Worm (Caenorhabditis elegans) whole organism, L2 larva: ENCODE results near the gene str-166.

Source experiments
- C34F6.9 ChIP-seq: fragments of 150-350 bp; optimal IDR thresholded peaks from 2 replicates; lab custom pipeline; 2014; ENCODE audit warnings: missing biosample characterization, missing genetic modification characterization
- F13H6.1 ChIP-seq: sonication (generic microtip); optimal IDR thresholded peaks from 2 replicates; lab custom pipeline; 2016; ENCODE audit warnings: missing genetic modification characterization, missing compliant biosample characterization
- R02D3.7 ChIP-seq: fragments of 150-350 bp; optimal IDR thresholded peaks from 2 replicates; lab custom pipeline; 2014; ENCODE audit warnings: missing biosample characterization, missing genetic modification characterization
- alr-1 ChIP-seq: fragments of 150-350 bp; optimal IDR thresholded peaks from 2 replicates; lab custom pipeline; 2014; ENCODE audit warnings: missing biosample characterization, missing genetic modification characterization
- aly-2 ChIP-seq: fragments of 150-350 bp; optimal IDR thresholded peaks from 2 replicates; lab custom pipeline; 2014; ENCODE audit warnings: missing biosample characterization, missing genetic modification characterization
- ama-1 ChIP-seq: fragments of 150-350 bp; optimal IDR thresholded peaks from 2 replicates; lab custom pipeline; 2018; ENCODE audit warnings: inconsistent platforms
- blmp-1 ChIP-seq: sonication (generic microtip); optimal IDR thresholded peaks from 2 replicates; lab custom pipeline; 2017; ENCODE audit warnings: missing genetic modification characterization, mild to moderate bottlenecking, missing compliant biosample characterization, antibody characterized with exemption, moderate library complexity; ENCODE audit not compliant: insufficient read depth
- ceh-16 ChIP-seq: fragments of 150-350 bp; optimal IDR thresholded peaks from 2 replicates; lab custom pipeline; 2014; ENCODE audit warnings: missing biosample characterization, missing genetic modification characterization
- crh-2 ChIP-seq: sonication (generic microtip); optimal IDR thresholded peaks from 2 replicates; lab custom pipeline; 2017; ENCODE audit warnings: missing biosample characterization, missing genetic modification characterization
- dmd-4 ChIP-seq: sonication (generic microtip); optimal IDR thresholded peaks from 2 replicates; lab custom pipeline; 2017; ENCODE audit warnings: missing biosample characterization, missing genetic modification characterization
- egl-27 ChIP-seq: sonication (generic microtip); optimal IDR thresholded peaks from 3 replicates; lab custom pipeline; 2017; ENCODE audit warnings: missing biosample characterization, missing genetic modification reagents, missing genetic modification characterization
- elt-1 ChIP-seq: fragments of 150-350 bp; optimal IDR thresholded peaks from 2 replicates; lab custom pipeline; 2014; ENCODE audit warnings: missing biosample characterization, missing genetic modification characterization
- elt-3 ChIP-seq: sonication (generic microtip); optimal IDR thresholded peaks from 2 replicates; lab custom pipeline; 2017; ENCODE audit warnings: missing biosample characterization, missing genetic modification characterization
- fos-1 ChIP-seq: fragments of 150-350 bp; optimal IDR thresholded peaks from 2 replicates; lab custom pipeline; 2014; ENCODE audit warnings: missing biosample characterization, missing genetic modification characterization
- gmeb-1 ChIP-seq: fragments of 150-350 bp; optimal IDR thresholded peaks from 2 replicates; lab custom pipeline; 2014; ENCODE audit warnings: missing biosample characterization, missing genetic modification characterization
- lin-39 ChIP-seq: fragments of 150-350 bp; optimal IDR thresholded peaks from 2 replicates; lab custom pipeline; 2014; ENCODE audit warnings: missing biosample characterization, missing genetic modification reagents, missing genetic modification characterization
- lsy-2 ChIP-seq, 2 experiments: fragments of 150-350 bp in 1 of 2; sonication (generic microtip) in 1 of 2; optimal IDR thresholded peaks; 2 replicates each; lab custom pipeline; 2014 to 2017; ENCODE audit warnings: missing biosample characterization in 2 of 2, missing genetic modification characterization in 2 of 2
- nhr-10 ChIP-seq: sonication (generic microtip); optimal IDR thresholded peaks from 2 replicates; lab custom pipeline; 2017; ENCODE audit warnings: missing biosample characterization, missing genetic modification characterization
- nhr-11 ChIP-seq: fragments of 150-350 bp; optimal IDR thresholded peaks from 2 replicates; lab custom pipeline; 2014; ENCODE audit warnings: missing biosample characterization, missing genetic modification characterization
- nhr-12 ChIP-seq: fragments of 150-350 bp; optimal IDR thresholded peaks from 2 replicates; lab custom pipeline; 2014; ENCODE audit warnings: missing biosample characterization, missing genetic modification characterization
- nhr-129 ChIP-seq: fragments of 150-350 bp; optimal IDR thresholded peaks from 2 replicates; lab custom pipeline; 2014; ENCODE audit warnings: missing biosample characterization, missing genetic modification characterization
- nhr-21 ChIP-seq: fragments of 150-350 bp; optimal IDR thresholded peaks from 2 replicates; lab custom pipeline; 2014; ENCODE audit warnings: missing biosample characterization, missing genetic modification characterization
- nhr-23 ChIP-seq: fragments of 150-350 bp; optimal IDR thresholded peaks from 2 replicates; lab custom pipeline; 2014; ENCODE audit warnings: missing biosample characterization, missing genetic modification reagents, missing genetic modification characterization
- nhr-237 ChIP-seq: fragments of 150-350 bp; optimal IDR thresholded peaks from 2 replicates; lab custom pipeline; 2014; ENCODE audit warnings: missing biosample characterization, missing genetic modification characterization
- nhr-6 ChIP-seq: fragments of 150-350 bp; optimal IDR thresholded peaks from 2 replicates; lab custom pipeline; 2014; ENCODE audit warnings: missing biosample characterization, missing genetic modification characterization
- nhr-77 ChIP-seq: fragments of 150-350 bp; optimal IDR thresholded peaks from 2 replicates; lab custom pipeline; 2014; ENCODE audit warnings: missing biosample characterization, missing genetic modification characterization
- sma-3 ChIP-seq: sonication (generic microtip); optimal IDR thresholded peaks from 2 replicates; lab custom pipeline; 2016; ENCODE audit warnings: missing genetic modification reagents, missing genetic modification characterization, missing compliant biosample characterization
- sma-9 ChIP-seq, 2 experiments: fragments of 150-350 bp in 1 of 2; sonication (generic microtip) in 1 of 2; optimal IDR thresholded peaks; 2 replicates each; lab custom pipeline; 2014 to 2016; ENCODE audit warnings: missing genetic modification characterization in 2 of 2, mild to moderate bottlenecking in 1 of 2, missing biosample characterization in 1 of 2, missing compliant biosample characterization in 1 of 2, missing genetic modification reagents in 1 of 2, moderate library complexity in 1 of 2
- snpc-4 ChIP-seq: fragments of 150-350 bp; optimal IDR thresholded peaks from 2 replicates; lab custom pipeline; 2014; ENCODE audit warnings: missing biosample characterization, missing genetic modification characterization
- unc-39 ChIP-seq: fragments of 150-350 bp; optimal IDR thresholded peaks from 2 replicates; lab custom pipeline; 2014; ENCODE audit warnings: missing biosample characterization, missing genetic modification characterization
- unc-55 ChIP-seq: fragments of 150-350 bp; sonication (generic microtip); optimal IDR thresholded peaks from 3 replicates; lab custom pipeline; 2014; ENCODE audit warnings: missing biosample characterization, missing genetic modification reagents, missing genetic modification characterization
- unc-62 ChIP-seq: fragments of 150-350 bp; optimal IDR thresholded peaks from 2 replicates; lab custom pipeline; 2014; ENCODE audit warnings: missing biosample characterization, missing genetic modification reagents, missing genetic modification characterization
- zag-1 ChIP-seq: fragments of 150-350 bp; optimal IDR thresholded peaks from 2 replicates; lab custom pipeline; 2014; ENCODE audit warnings: missing biosample characterization, missing genetic modification characterization
- ztf-11 ChIP-seq: sonication (generic microtip); optimal IDR thresholded peaks from 2 replicates; lab custom pipeline; 2017; ENCODE audit warnings: missing biosample characterization, missing genetic modification characterization

str-166 gene

DNA sequence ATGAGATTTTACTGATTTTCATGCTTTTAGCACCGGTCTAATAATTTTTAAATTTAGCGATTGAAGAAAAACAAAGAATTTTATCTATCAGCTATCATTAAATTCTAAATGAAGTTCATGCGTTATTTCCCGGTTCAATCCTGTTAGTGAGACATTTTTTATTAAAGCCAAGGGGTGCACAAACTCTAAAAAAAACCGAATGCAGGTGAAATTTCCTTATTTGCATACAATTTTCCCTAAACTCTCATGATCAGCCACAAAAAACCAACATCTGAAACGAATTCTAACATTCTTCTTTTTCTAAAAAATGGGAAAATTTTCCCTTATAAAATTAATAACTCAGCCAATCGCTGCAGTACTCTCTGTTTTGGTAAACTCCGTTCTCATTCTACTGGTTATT, 29.0 kb downstream of the str-166 start, which contains the start of gene str-156:
Gene str-156 (plus strand): TSS at position 301 of the 400 bp plus-strand sequence.
- TF ChIP-seq nhr-11 (tag; lab: Kevin White, UChicago): no peak
- no peak for TF ChIP-seq aly-2 (tag; lab: Kevin White, UChicago)
- no peak for TF ChIP-seq nhr-237 (tag; lab: Kevin White, UChicago)
- TF ChIP-seq C34F6.9 (tag; lab: Kevin White, UChicago): no peak

DNA sequence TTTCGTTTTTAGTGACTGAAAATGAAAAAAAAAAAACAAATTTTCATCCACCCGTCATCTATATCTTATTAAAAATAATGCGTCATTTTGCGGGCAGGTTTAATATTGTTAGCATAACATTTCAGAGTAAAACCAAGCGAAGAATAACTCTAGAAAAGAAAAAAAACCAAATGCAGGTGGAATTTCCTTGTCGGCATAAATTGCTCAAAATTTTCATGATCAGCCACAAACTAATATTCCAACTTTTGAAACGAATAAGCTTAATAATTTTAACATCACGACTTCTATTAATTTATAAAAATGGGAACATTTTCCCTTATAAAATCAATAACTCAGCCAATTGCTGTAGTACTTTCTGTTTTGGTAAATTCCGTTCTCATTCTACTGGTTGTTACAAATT, 31.6 kb downstream of the str-166 start, which contains the start of gene str-155:
Gene str-155 (plus strand): TSS at position 301 of the 400 bp plus-strand sequence.
- TF ChIP-seq nhr-23 (tag; lab: Kevin White, UChicago) (no peak), nhr-10 (tag; lab: Kevin White, UChicago) (no peak), F13H6.1 (tag; lab: Kevin White, UChicago) (no peak), unc-55 (GFP tag; lab: Kevin White, UChicago) (no peak), sma-3 (GFP tag; lab: Kevin White, UChicago) (no peak), egl-27 (tag; lab: Kevin White, UChicago) (no peak), alr-1 (tag; lab: Kevin White, UChicago) (no peak), nhr-77 (tag; lab: Kevin White, UChicago) (no peak), ztf-11 (no peak), R02D3.7 (no peak), elt-1 (tag; lab: Kevin White, UChicago) (no peak), snpc-4 (tag; lab: Kevin White, UChicago) (no peak), nhr-129 (tag; lab: Kevin White, UChicago) (no peak)

DNA sequence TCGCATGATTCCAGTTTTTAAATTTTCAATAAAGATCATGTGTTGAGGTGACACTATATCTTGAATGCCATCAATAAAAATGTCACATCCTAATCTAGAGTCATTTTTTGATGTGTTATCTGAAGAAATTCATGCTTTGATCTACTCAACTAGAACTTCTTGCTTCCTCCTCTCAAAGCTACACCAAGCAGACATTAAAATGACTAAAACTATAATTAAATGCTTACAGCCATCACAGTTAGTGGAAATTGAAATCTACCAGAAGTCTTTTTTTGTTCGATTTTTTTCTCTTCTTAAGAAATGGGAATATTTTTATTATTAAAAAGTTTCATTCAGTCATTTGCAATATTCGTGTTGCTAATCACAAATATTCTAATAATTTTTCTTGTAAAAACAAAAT, 33.7 kb downstream of the str-166 start, which contains the start of gene str-158:
Gene str-158 (plus strand): TSS at position 301 of the 400 bp plus-strand sequence.
- TF ChIP-seq egl-27 (tag; lab: Kevin White, UChicago) (no peak), elt-3 (tag; lab: Kevin White, UChicago) (no peak), C34F6.9 (tag; lab: Kevin White, UChicago) (no peak), fos-1 (tag; lab: Kevin White, UChicago) (no peak), lin-39 (tag; lab: Kevin White, UChicago) (no peak), snpc-4 (tag; lab: Kevin White, UChicago) (no peak), nhr-77 (tag; lab: Kevin White, UChicago) (no peak), nhr-11 (tag; lab: Kevin White, UChicago) (no peak), blmp-1 (tag; lab: Kevin White, UChicago) (no peak), ama-1 (lab: Kevin White, UChicago) (no peak), lsy-2 (tag; optimal IDR thresholded peaks at IDR 0.05; lab: Kevin White, UChicago) (no peak), nhr-6 (tag; lab: Kevin White, UChicago) (no peak), R02D3.7 (no peak), nhr-23 (tag; lab: Kevin White, UChicago) (no peak), unc-55 (GFP tag; lab: Kevin White, UChicago) (no peak), dmd-4 (tag; lab: Kevin White, UChicago) (no peak), unc-62 (GFP tag; lab: Kevin White, UChicago) (no peak), crh-2 (tag; lab: Kevin White, UChicago) (no peak)

DNA sequence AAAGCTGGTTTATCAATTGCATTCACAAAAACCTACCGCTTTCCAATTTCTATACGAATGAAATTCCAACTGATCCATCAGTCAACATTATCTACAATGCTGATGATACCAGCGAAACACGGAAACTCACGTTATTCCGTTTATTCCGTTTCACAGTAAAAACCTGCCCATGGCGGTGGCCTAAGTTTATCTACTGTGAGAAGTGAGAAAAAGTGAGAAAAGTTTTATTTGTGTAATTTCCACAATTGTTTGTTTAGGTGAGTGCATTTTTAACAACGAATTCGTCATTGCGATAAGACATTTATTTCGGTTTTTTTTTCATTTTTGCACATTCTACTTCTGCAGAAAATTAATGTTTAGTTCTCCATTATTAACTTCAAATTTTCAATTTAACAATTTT, 46.0 kb downstream of the str-166 start, which contains the start of gene Y9C9A.8:
Gene Y9C9A.8 (plus strand): TSS at position 301 of the 400 bp plus-strand sequence.
- no peak for TF ChIP-seq snpc-4 (tag; lab: Kevin White, UChicago)
- peak; percentile 13 for TF ChIP-seq fos-1 (tag; lab: Kevin White, UChicago)

DNA sequence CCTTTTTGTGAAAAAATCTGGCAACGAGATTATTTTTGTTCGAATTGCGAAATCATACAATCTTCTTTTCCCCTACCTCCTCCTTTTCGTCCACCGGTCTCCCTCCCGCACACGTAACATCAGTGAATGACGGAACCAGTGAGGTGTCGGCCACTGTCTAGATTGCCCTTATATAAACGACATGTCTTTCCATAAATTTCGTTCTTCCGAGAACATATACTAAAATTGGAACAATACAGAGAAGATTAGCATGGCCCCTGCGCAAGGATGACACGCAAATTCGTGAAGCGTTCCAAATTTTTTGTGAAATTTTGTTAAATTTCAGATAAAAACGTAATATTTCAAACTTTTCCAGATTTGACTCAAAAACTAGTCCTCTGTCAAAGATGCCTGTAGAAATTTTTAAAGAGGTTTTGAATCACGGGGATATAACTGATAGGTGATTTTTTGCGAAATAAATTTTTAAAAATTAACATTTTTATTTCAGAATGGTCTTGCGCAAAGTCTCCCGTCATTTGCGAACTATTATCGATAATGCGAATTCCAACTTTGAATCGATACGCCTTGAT, 46.8 kb downstream of the str-166 start:
- TF ChIP-seq nhr-23 (tag; lab: Kevin White, UChicago): no peak
- peak; percentile 19 for TF ChIP-seq crh-2 (tag; lab: Kevin White, UChicago)
- TF ChIP-seq elt-3 (tag; lab: Kevin White, UChicago): no peak
- TF ChIP-seq egl-27 (tag; lab: Kevin White, UChicago): no peak
- peak; percentile 24 for TF ChIP-seq nhr-21 (tag; lab: Kevin White, UChicago)
- no peak for TF ChIP-seq nhr-11 (tag; lab: Kevin White, UChicago)
- TF ChIP-seq sma-9 (GFP tag; optimal IDR thresholded peaks at IDR 0.05; lab: Kevin White, UChicago): peak; percentile 8
- no peak for TF ChIP-seq sma-9 (tag; optimal IDR thresholded peaks at IDR 0.05; lab: Kevin White, UChicago)
- no peak for TF ChIP-seq nhr-12 (tag; lab: Kevin White, UChicago)
- no peak for TF ChIP-seq F13H6.1 (tag; lab: Kevin White, UChicago)
- TF ChIP-seq sma-3 (GFP tag; lab: Kevin White, UChicago): peak; percentile 67
- no peak for TF ChIP-seq ceh-16 (tag; lab: Kevin White, UChicago)
- no peak for TF ChIP-seq nhr-77 (tag; lab: Kevin White, UChicago)
- no peak for TF ChIP-seq ama-1 (lab: Kevin White, UChicago)
- no peak for TF ChIP-seq unc-39 (tag; lab: Kevin White, UChicago)
- TF ChIP-seq gmeb-1 (tag; lab: Kevin White, UChicago): peak; percentile 39
- TF ChIP-seq zag-1 (tag; lab: Kevin White, UChicago): no peak
- TF ChIP-seq snpc-4 (tag; lab: Kevin White, UChicago): peak; percentile 92
- TF ChIP-seq nhr-6 (tag; lab: Kevin White, UChicago): no peak
